Worm (Caenorhabditis elegans) whole organism, L1 larva: ENCODE results near the gene hizr-1.

Experiments used
- C04F5.9 ChIP-seq: sonication (generic microtip); optimal IDR thresholded peaks from 2 replicates; lab custom pipeline; 2016; ENCODE audit warnings: missing genetic modification characterization, missing compliant biosample characterization
- C34B4.2 ChIP-seq: sonication (generic microtip); optimal IDR thresholded peaks from 2 replicates; lab custom pipeline; 2017; ENCODE audit warnings: mild to moderate bottlenecking, missing genetic modification characterization, missing compliant biosample characterization
- F16B12.6 ChIP-seq: fragments of 150-350 bp; optimal IDR thresholded peaks from 2 replicates; lab custom pipeline; 2014; ENCODE audit warnings: missing biosample characterization, missing genetic modification characterization
- Y116A8C.19 ChIP-seq: sonication (generic microtip); optimal IDR thresholded peaks from 2 replicates; lab custom pipeline; 2016; ENCODE audit warnings: missing compliant biosample characterization, missing genetic modification characterization, borderline replicate concordance
- aha-1 ChIP-seq: fragments of 150-350 bp; optimal IDR thresholded peaks from 2 replicates; lab custom pipeline; 2014; ENCODE audit warnings: missing biosample characterization, missing genetic modification characterization
- aly-2 ChIP-seq: fragments of 150-350 bp; optimal IDR thresholded peaks from 2 replicates; lab custom pipeline; 2014; ENCODE audit warnings: missing biosample characterization, missing genetic modification characterization
- ceh-63 ChIP-seq: fragments of 200-800 bp; sonication (Bioruptor generic); optimal IDR thresholded peaks from 2 replicates; lab custom pipeline; 2018; ENCODE audit warnings: mild to moderate bottlenecking, missing genetic modification characterization, missing compliant biosample characterization
- ceh-8 ChIP-seq: fragments of 200-800 bp; sonication (Bioruptor generic); optimal IDR thresholded peaks from 2 replicates; lab custom pipeline; 2018; ENCODE audit warnings: mild to moderate bottlenecking, missing genetic modification characterization, moderate library complexity, missing compliant biosample characterization
- ceh-82 ChIP-seq, 3 experiments: fragments of 150-350 bp in 1 of 3; sonication (generic microtip) in 2 of 3; optimal IDR thresholded peaks; 2 replicates each; lab custom pipeline; 2014 to 2017; ENCODE audit warnings: missing biosample characterization in 3 of 3, missing genetic modification characterization in 3 of 3
- ces-1 ChIP-seq: fragments of 150-350 bp; optimal IDR thresholded peaks from 2 replicates; lab custom pipeline; 2014; ENCODE audit warnings: missing biosample characterization, missing genetic modification reagents, missing genetic modification characterization
- dpl-1 ChIP-seq, 3 experiments: fragments of 150-350 bp in 2 of 3; sonication (generic microtip) in 1 of 3; optimal IDR thresholded peaks; 2 replicates each; lab custom pipeline; 2014 to 2017; ENCODE audit warnings: missing biosample characterization in 3 of 3, missing genetic modification characterization in 3 of 3, missing genetic modification reagents in 3 of 3
- dsc-1 ChIP-seq: sonication (generic microtip); optimal IDR thresholded peaks from 2 replicates; lab custom pipeline; 2016; ENCODE audit warnings: mild to moderate bottlenecking, missing genetic modification characterization, missing compliant biosample characterization
- efl-1 ChIP-seq, 4 experiments: fragments of 150-350 bp; optimal IDR thresholded peaks in 3 of 4; peaks in 1 of 4; 1 replicate in 1 of 4; 2 replicates in 3 of 4; lab custom pipeline; 2014; ENCODE audit warnings: missing biosample characterization in 2 of 4, missing genetic modification characterization in 2 of 4, missing genetic modification reagents in 2 of 4
- efl-3 ChIP-seq: fragments of 200-800 bp; sonication (Bioruptor generic); optimal IDR thresholded peaks from 2 replicates; lab custom pipeline; 2018; ENCODE audit warnings: mild to moderate bottlenecking, missing genetic modification characterization, missing compliant biosample characterization
- egl-13 ChIP-seq: sonication (generic microtip); optimal IDR thresholded peaks from 2 replicates; lab custom pipeline; 2016; ENCODE audit warnings: missing genotype, missing genetic modification reagents, missing genetic modification characterization, missing compliant biosample characterization
- elt-3 ChIP-seq, 6 experiments: fragments of 150-350 bp in 1 of 6; sonication (generic microtip); optimal IDR thresholded peaks; 2 replicates each; lab custom pipeline; 2017 to 2018; ENCODE audit warnings: missing biosample characterization in 6 of 6, missing genetic modification characterization in 6 of 6, inconsistent platforms in 1 of 6
- fkh-10 ChIP-seq: sonication (generic microtip); optimal IDR thresholded peaks from 2 replicates; lab custom pipeline; 2017; ENCODE audit warnings: missing biosample characterization, missing genetic modification reagents, missing genetic modification characterization
- fkh-8 ChIP-seq: sonication (generic microtip); optimal IDR thresholded peaks from 2 replicates; lab custom pipeline; 2016; ENCODE audit warnings: mild to moderate bottlenecking, missing genetic modification characterization, missing compliant biosample characterization
- grh-1 ChIP-seq: fragments of 200-800 bp; sonication (Bioruptor generic); IDR thresholded peaks from 2 replicates; pipeline ENCODE4 v1.3.6; 2022; ENCODE audit warnings: missing genetic modification reagents, missing genetic modification characterization, missing compliant biosample characterization
- hlh-4 ChIP-seq: sonication (generic microtip); optimal IDR thresholded peaks from 2 replicates; lab custom pipeline; 2016; ENCODE audit warnings: mild to moderate bottlenecking, missing genetic modification characterization, missing compliant biosample characterization
- irx-1 ChIP-seq: sonication (generic microtip); optimal IDR thresholded peaks from 2 replicates; lab custom pipeline; 2016; ENCODE audit warnings: missing genetic modification characterization, missing compliant biosample characterization
- isw-1 ChIP-seq: fragments of 200-800 bp; sonication (Bioruptor generic); IDR thresholded peaks from 2 replicates; pipeline ENCODE4 v1.3.6; 2022; ENCODE audit warnings: missing genetic modification characterization, missing compliant biosample characterization
- lin-13 ChIP-seq: fragments of 150-350 bp; optimal IDR thresholded peaks from 2 replicates; lab custom pipeline; 2014; ENCODE audit warnings: missing biosample characterization, missing genetic modification reagents, missing genetic modification characterization
- lin-14 ChIP-seq: fragments of 200-800 bp; sonication (Bioruptor generic); optimal IDR thresholded peaks from 2 replicates; lab custom pipeline; 2018; ENCODE audit warnings: mild to moderate bottlenecking, missing genetic modification characterization, moderate library complexity, missing compliant biosample characterization
- lin-15B ChIP-seq: fragments of 150-350 bp; sonication (generic microtip); optimal IDR thresholded peaks from 3 replicates; lab custom pipeline; 2014; ENCODE audit warnings: missing biosample characterization, missing genetic modification characterization
- lin-35 ChIP-seq, 2 experiments: fragments of 150-350 bp; optimal IDR thresholded peaks; 2 replicates each; lab custom pipeline; 2014; ENCODE audit warnings: missing biosample characterization in 2 of 2, missing genetic modification characterization in 2 of 2, missing genetic modification reagents in 2 of 2
- lir-3 ChIP-seq: sonication (generic microtip); optimal IDR thresholded peaks from 2 replicates; lab custom pipeline; 2016; ENCODE audit warnings: mild to moderate bottlenecking, missing genetic modification characterization, moderate library complexity, missing compliant biosample characterization; ENCODE audit not compliant: poor library complexity
- lsy-2 ChIP-seq, 2 experiments: fragments of 150-350 bp; optimal IDR thresholded peaks; 2 replicates each; lab custom pipeline; 2014; ENCODE audit warnings: missing biosample characterization in 2 of 2, missing genetic modification characterization in 2 of 2
- mab-9 ChIP-seq: fragments of 200-800 bp; sonication (Bioruptor generic); IDR thresholded peaks from 2 replicates; pipeline ENCODE4 v1.3.6; 2022; ENCODE audit warnings: missing genetic modification reagents, missing genetic modification characterization, missing compliant biosample characterization
- nhr-12 ChIP-seq: sonication (generic microtip); optimal IDR thresholded peaks from 2 replicates; lab custom pipeline; 2017; ENCODE audit warnings: missing biosample characterization, missing genetic modification characterization
- nhr-71 ChIP-seq: sonication (generic microtip); optimal IDR thresholded peaks from 2 replicates; lab custom pipeline; 2016; ENCODE audit warnings: mild to moderate bottlenecking, missing genetic modification characterization, moderate library complexity, missing compliant biosample characterization
- nhr-76 ChIP-seq: sonication (generic microtip); optimal IDR thresholded peaks from 2 replicates; lab custom pipeline; 2017; ENCODE audit warnings: missing biosample characterization, missing genetic modification characterization
- nhr-84 ChIP-seq: sonication (generic microtip); optimal IDR thresholded peaks from 2 replicates; lab custom pipeline; 2017; ENCODE audit warnings: missing biosample characterization, missing genetic modification characterization
- nhr-85 ChIP-seq: sonication (generic microtip); peaks from one replicate; lab custom pipeline; 2016; ENCODE audit warnings: missing genetic modification characterization, inconsistent platforms, missing compliant biosample characterization
- pax-3 ChIP-seq: fragments of 200-800 bp; sonication (Bioruptor generic); optimal IDR thresholded peaks from 2 replicates; lab custom pipeline; 2018; ENCODE audit warnings: mild to moderate bottlenecking, missing genetic modification characterization, moderate library complexity, missing compliant biosample characterization
- pqm-1 ChIP-seq: sonication (generic microtip); optimal IDR thresholded peaks from 3 replicates; lab custom pipeline; 2017; ENCODE audit warnings: missing biosample characterization, missing genetic modification characterization
- snpc-4 ChIP-seq: fragments of 150-350 bp; optimal IDR thresholded peaks from 2 replicates; lab custom pipeline; 2014; ENCODE audit warnings: missing biosample characterization, missing genetic modification characterization
- snu-23 ChIP-seq: sonication (generic microtip); optimal IDR thresholded peaks from 2 replicates; lab custom pipeline; 2016; ENCODE audit warnings: missing genetic modification characterization, missing compliant biosample characterization
- sup-37 ChIP-seq: fragments of 200-800 bp; sonication (Bioruptor generic); optimal IDR thresholded peaks from 2 replicates; lab custom pipeline; 2018; ENCODE audit warnings: mild to moderate bottlenecking, missing genetic modification characterization, missing compliant biosample characterization
- swsn-7 ChIP-seq: sonication (generic microtip); optimal IDR thresholded peaks from 2 replicates; lab custom pipeline; 2016; ENCODE audit warnings: missing genetic modification characterization, missing compliant biosample characterization
- tbx-2 ChIP-seq: sonication (generic microtip); optimal IDR thresholded peaks from 2 replicates; lab custom pipeline; 2016; ENCODE audit warnings: missing genetic modification characterization, missing compliant biosample characterization
- tlp-1 ChIP-seq: fragments of 150-350 bp; optimal IDR thresholded peaks from 2 replicates; lab custom pipeline; 2014; ENCODE audit warnings: missing biosample characterization, missing genetic modification characterization
- unc-130 ChIP-seq: fragments of 150-350 bp; optimal IDR thresholded peaks from 2 replicates; lab custom pipeline; 2017; ENCODE audit warnings: missing biosample characterization, missing genetic modification characterization, inconsistent platforms
- unc-30 ChIP-seq: sonication (generic microtip); optimal IDR thresholded peaks from 2 replicates; lab custom pipeline; 2017; ENCODE audit warnings: missing biosample characterization, missing genetic modification characterization
- unc-62 ChIP-seq: fragments of 150-350 bp; optimal IDR thresholded peaks from 2 replicates; lab custom pipeline; 2014; ENCODE audit warnings: missing biosample characterization, missing genetic modification reagents, missing genetic modification characterization
- unc-86 ChIP-seq: sonication (generic microtip); optimal IDR thresholded peaks from 2 replicates; lab custom pipeline; 2016; ENCODE audit warnings: missing genetic modification characterization, missing compliant biosample characterization
- vab-15 ChIP-seq: sonication (generic microtip); optimal IDR thresholded peaks from 2 replicates; lab custom pipeline; 2017; ENCODE audit warnings: missing genotype, mild to moderate bottlenecking, missing genetic modification characterization, missing compliant biosample characterization
- xbp-1 ChIP-seq: sonication (generic microtip); optimal IDR thresholded peaks from 2 replicates; lab custom pipeline; 2016; ENCODE audit warnings: missing genetic modification characterization, missing compliant biosample characterization
- ztf-11 ChIP-seq, 2 experiments: sonication (generic microtip); optimal IDR thresholded peaks; 2 replicates each; lab custom pipeline; 2016 to 2017; ENCODE audit warnings: missing genetic modification characterization in 2 of 2, missing biosample characterization in 1 of 2, missing compliant biosample characterization in 1 of 2

hizr-1 gene

DNA sequence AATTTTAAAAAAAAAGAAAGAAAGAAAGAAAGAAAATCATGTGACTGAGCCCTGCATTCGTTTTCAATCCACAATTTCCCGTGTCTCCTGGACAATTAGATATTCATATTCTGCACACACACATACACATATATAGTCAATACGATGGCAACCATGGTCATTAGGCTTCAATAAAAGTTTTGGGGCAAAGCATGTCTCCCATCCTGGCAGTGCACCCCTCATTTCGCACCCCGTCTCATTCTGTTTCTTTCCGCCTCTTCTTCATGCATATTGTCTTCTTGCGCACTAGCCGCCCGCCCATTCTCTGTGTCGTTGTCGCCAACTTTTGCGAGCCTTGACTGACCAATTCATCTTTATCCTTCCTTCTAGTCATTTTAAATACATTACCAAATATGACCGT is 49.6 kb downstream of the hizr-1 start:
- no peak for TF ChIP-seq swsn-7
- TF ChIP-seq ces-1 (GFP tag; lab: Kevin White, UChicago), result no peak
- TF ChIP-seq nhr-12 (tag; lab: Kevin White, UChicago), result no peak
- TF ChIP-seq pax-3 (tag; lab: Kevin White, UChicago), result no peak
- no peak for TF ChIP-seq irx-1 (tag; lab: Kevin White, UChicago)
- no peak for TF ChIP-seq C04F5.9
- no peak for TF ChIP-seq nhr-71 (tag; lab: Kevin White, UChicago)
- no peak for TF ChIP-seq tbx-2
- TF ChIP-seq aha-1, result no peak
- TF ChIP-seq snu-23 (GFP tag; lab: Kevin White, UChicago), result no peak
- TF ChIP-seq snpc-4 (tag; lab: Kevin White, UChicago), result no peak
- no peak for TF ChIP-seq efl-3 (GFP tag; lab: Kevin White, UChicago)
- no peak for TF ChIP-seq isw-1 (GFP tag; lab: Robert Waterston, UW)
- TF ChIP-seq nhr-76 (tag; lab: Kevin White, UChicago), result no peak
- TF ChIP-seq grh-1 (GFP tag; lab: Robert Waterston, UW), result no peak
- TF ChIP-seq fkh-8 (tag; lab: Kevin White, UChicago), result peak; percentile 4
- peak; percentile 42 for TF ChIP-seq lin-14
- no peak for TF ChIP-seq ceh-63 (GFP tag; lab: Kevin White, UChicago)
- TF ChIP-seq ztf-11 (tag; optimal IDR thresholded peaks at IDR 0.05; lab: Kevin White, UChicago), result no peak
- TF ChIP-seq unc-62 (GFP tag; lab: Kevin White, UChicago), result no peak
- TF ChIP-seq lsy-2 (tag; optimal IDR thresholded peaks at IDR 0.05; lab: Kevin White, UChicago), result no peak
- TF ChIP-seq hlh-4 (tag; lab: Kevin White, UChicago), result no peak
- no peak for TF ChIP-seq ceh-82 (tag; optimal IDR thresholded peaks at IDR 0.05; lab: Kevin White, UChicago)
- peak; percentile 52 for TF ChIP-seq dsc-1
- TF ChIP-seq F16B12.6 (tag; lab: Kevin White, UChicago), result no peak

DNA sequence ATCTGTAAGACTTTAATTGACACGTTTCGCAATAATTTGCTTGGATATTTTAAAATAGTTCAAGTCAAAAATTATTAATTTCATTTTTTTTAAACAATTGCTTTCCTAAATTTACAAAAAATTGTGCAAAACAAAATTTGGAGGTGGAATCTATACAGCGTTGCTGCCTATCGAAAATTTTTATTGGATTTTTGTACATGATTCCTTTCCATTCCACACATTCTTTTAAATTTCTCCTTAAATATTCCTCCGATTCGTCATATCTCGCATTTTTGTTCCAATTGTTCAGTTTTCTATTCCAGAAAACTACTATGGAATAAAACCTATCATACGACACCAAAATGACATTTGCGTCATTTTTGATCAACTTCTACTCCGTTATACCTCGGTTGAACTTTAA is 50.3 kb downstream of the hizr-1 start, which contains the start of gene ttyh-1:
Gene ttyh-1, plus strand, starts transcription at position 301 of the 400 bp plus-strand sequence.
- TF ChIP-seq ceh-8 (GFP tag; lab: Kevin White, UChicago) (no peak), sup-37 (GFP tag; lab: Kevin White, UChicago) (no peak), xbp-1 (tag; lab: Kevin White, UChicago) (no peak), lir-3 (no peak), lin-35 (GFP tag; optimal IDR thresholded peaks at IDR 0.05; lab: Kevin White, UChicago) (no peak), snpc-4 (tag; lab: Kevin White, UChicago) (no peak), fkh-10 (GFP tag; lab: Kevin White, UChicago) (no peak), aly-2 (tag; lab: Kevin White, UChicago) (no peak), nhr-84 (no peak), Y116A8C.19 (tag; lab: Kevin White, UChicago) (no peak)

DNA sequence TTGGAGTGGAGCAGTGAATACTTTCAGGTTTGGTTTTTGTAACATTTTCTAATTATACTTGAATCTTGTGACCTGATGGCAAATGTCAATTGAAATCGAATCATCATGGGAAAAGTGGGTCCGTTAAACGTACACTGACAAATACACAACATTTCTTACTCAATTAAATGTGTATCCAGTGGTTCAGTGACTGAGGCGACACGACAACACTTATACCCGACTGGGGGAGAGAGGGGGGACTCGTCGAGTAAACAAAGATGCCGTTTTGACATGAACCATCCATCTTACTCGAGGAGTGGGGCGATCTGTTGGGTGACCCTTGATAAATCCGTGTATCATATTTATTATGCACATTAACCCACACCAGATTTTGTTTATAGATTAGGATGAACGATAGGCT is 50.8 kb downstream of the hizr-1 start:
- TF ChIP-seq elt-3 (tag; optimal IDR thresholded peaks at IDR 0.05; lab: Kevin White, UChicago), result no peak
- no peak for TF ChIP-seq mab-9 (GFP tag; lab: Robert Waterston, UW)
- TF ChIP-seq lin-13, result no peak
- no peak for TF ChIP-seq aly-2 (tag; lab: Kevin White, UChicago)
- TF ChIP-seq egl-13 (tag; lab: Kevin White, UChicago), result no peak
- TF ChIP-seq lin-14, result peak; percentile 33
- TF ChIP-seq lin-15B (tag; lab: Kevin White, UChicago), result no peak
- no peak for TF ChIP-seq tlp-1
- no peak for TF ChIP-seq grh-1 (GFP tag; lab: Robert Waterston, UW)
- TF ChIP-seq C34B4.2 (tag; lab: Kevin White, UChicago), result no peak
- no peak for TF ChIP-seq unc-30
- no peak for TF ChIP-seq efl-1 (optimal IDR thresholded peaks at IDR 0.05; lab: Kevin White, UChicago)
- TF ChIP-seq efl-1 (GFP tag; optimal IDR thresholded peaks at IDR 0.05 in 1 of 2; lab: Kevin White, UChicago), result peak in 1 of 2 experiments; percentile 39
- TF ChIP-seq nhr-85 (tag; lab: Kevin White, UChicago), result no peak
- peak in 1 of 2 experiments; percentile 37 for TF ChIP-seq ztf-11 (tag; optimal IDR thresholded peaks at IDR 0.05; lab: Kevin White, UChicago)
- peak; percentile 46 for TF ChIP-seq dsc-1
- no peak for TF ChIP-seq pqm-1 (tag; lab: Kevin White, UChicago)
- TF ChIP-seq unc-130 (tag; lab: Kevin White, UChicago), result no peak
- peak; percentile 10 for TF ChIP-seq vab-15 (tag; lab: Kevin White, UChicago)
- no peak for TF ChIP-seq fkh-8 (tag; lab: Kevin White, UChicago)
- TF ChIP-seq ceh-8 (GFP tag; lab: Kevin White, UChicago), result no peak
- no peak for TF ChIP-seq dpl-1 (GFP tag; optimal IDR thresholded peaks at IDR 0.05; lab: Kevin White, UChicago)
- no peak for TF ChIP-seq unc-86 (tag; lab: Kevin White, UChicago)
- peak; percentile 25 for TF ChIP-seq nhr-71 (tag; lab: Kevin White, UChicago)
- TF ChIP-seq Y116A8C.19 (tag; lab: Kevin White, UChicago), result no peak
